Worm (Caenorhabditis elegans): ENCODE results near the gene ceh-82.
"Not testable (repeated sequence)": the region's sequence is repeated elsewhere in the genome, so short reads cannot be mapped to it uniquely, and the experiment has no call there.

DNA sequence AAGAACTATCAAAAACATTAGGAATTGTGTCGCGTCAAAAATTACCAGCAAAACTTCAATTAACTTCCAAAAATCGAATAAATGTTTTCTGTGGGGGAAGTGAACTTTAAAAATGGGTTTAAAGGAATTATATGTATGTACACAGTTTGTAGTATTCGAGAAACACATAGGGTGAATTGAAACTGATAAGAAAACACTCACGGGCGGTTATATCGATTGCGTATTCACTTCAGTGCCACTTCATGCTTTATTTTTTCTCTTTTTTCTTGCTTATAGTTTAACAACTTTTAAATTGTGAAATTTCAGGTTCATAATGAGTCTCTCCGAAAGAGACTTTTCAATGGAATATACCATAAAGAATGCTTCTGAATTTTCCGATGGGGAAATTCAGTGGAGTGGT lies 43.2 kb downstream of the ceh-82 start, which contains the start of gene F36H5.14:
- TF ChIP-seq sptf-1, swsn-7, rnt-1 (tag; optimal IDR thresholded peaks at IDR 0.05): not testable (repeated sequence)

Data from whole organism, L1 larva.